Worm (Caenorhabditis elegans) whole organism, L4 larva: ENCODE data around the gene acdh-11.

Experiments used
- T20F7.1 ChIP-seq: fragments of 200-800 bp; sonication (Bioruptor generic); optimal IDR thresholded peaks from 2 replicates; lab custom pipeline; 2018; ENCODE audit warnings: mild to moderate bottlenecking, missing genetic modification characterization, missing compliant biosample characterization
- Y75B8A.6 ChIP-seq: fragments of 200-800 bp; sonication (Bioruptor generic); IDR thresholded peaks from 2 replicates; pipeline ENCODE4 v1.3.6; 2022; ENCODE audit warnings: missing genetic modification reagents, missing genetic modification characterization, missing compliant biosample characterization
- fkh-10 ChIP-seq: fragments of 150-350 bp; optimal IDR thresholded peaks from 2 replicates; lab custom pipeline; 2014; ENCODE audit warnings: missing biosample characterization, missing genetic modification reagents, missing genetic modification characterization
- snpc-4 ChIP-seq: fragments of 150-350 bp; optimal IDR thresholded peaks from 2 replicates; lab custom pipeline; 2014; ENCODE audit warnings: missing biosample characterization, missing genetic modification characterization
- unc-130 ChIP-seq: sonication (generic microtip); optimal IDR thresholded peaks from 2 replicates; lab custom pipeline; 2016; ENCODE audit warnings: missing genetic modification reagents, missing genetic modification characterization, missing compliant biosample characterization
- unc-39 ChIP-seq: sonication (generic microtip); optimal IDR thresholded peaks from 2 replicates; lab custom pipeline; 2017; ENCODE audit warnings: missing biosample characterization, missing genetic modification characterization

ce11 chrIII:10575320-10575719 lies 9.3 kb downstream of the acdh-11 start, which contains the start of gene Y45F3A.4:
- no peak for TF ChIP-seq unc-39
- TF ChIP-seq unc-130 (GFP tag; lab: Kevin White, UChicago): no peak
- TF ChIP-seq fkh-10 (GFP tag; lab: Kevin White, UChicago): no peak
- no peak for TF ChIP-seq snpc-4 (tag; lab: Kevin White, UChicago)
- TF ChIP-seq Y75B8A.6 (GFP tag; lab: Robert Waterston, UW): no peak
- TF ChIP-seq T20F7.1 (GFP tag; lab: Kevin White, UChicago): no peak
